Worm (Caenorhabditis elegans): ENCODE measurements around the gene ascc-1.

Gene ascc-1

DNA sequence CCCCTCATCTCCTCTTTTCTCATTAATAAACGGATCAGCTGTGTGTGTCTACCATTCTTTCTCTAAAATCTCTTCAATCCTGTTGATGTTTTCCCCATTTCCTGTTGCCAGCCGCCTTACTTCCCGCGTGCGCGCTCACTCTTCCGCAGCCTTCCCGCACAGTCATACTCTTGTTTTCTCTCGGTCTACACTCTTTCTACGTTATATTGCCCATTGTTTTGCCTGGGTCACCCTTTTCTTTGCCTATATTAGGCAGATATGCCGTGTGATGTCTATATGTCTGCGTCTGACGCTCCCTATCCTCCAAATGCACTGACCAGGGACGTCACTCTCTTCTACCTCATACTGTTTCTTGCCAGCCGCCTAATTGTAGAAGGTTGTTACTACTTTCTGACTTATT, 8.9 kb downstream of the ascc-1 start:
- TF ChIP-seq rbr-2 (tag; optimal IDR thresholded peaks at IDR 0.05) (peak; percentile 28), ceh-62 (tag; optimal IDR thresholded peaks at IDR 0.05) (no peak), mep-1 (tag; optimal IDR thresholded peaks at IDR 0.05) (peak; percentile 38), unc-62 (GFP tag; optimal IDR thresholded peaks at IDR 0.05 in 1 of 2) (peak in 1 of 2 experiments; percentile 57), unc-62 (tag; optimal IDR thresholded peaks at IDR 0.05) (no peak), madf-9 (GFP tag; conservative IDR thresholded peaks at IDR 0.05) (peak; percentile 71), mdl-1 (tag; optimal IDR thresholded peaks at IDR 0.05) (peak; percentile 27 to 84), ZK546.5 (tag; optimal IDR thresholded peaks at IDR 0.05) (no peak), pha-4 (GFP tag; IDR thresholded peaks at IDR 0.05) (no peak), pha-4 (tag; optimal IDR thresholded peaks at IDR 0.05) (no peak), fos-1 (tag; optimal IDR thresholded peaks at IDR 0.05) (no peak), nhr-25 (tag; optimal IDR thresholded peaks at IDR 0.05; ENCODE audit: borderline replicate concordance, insufficient read depth) (peak; percentile 48), daf-12 (tag; optimal IDR thresholded peaks at IDR 0.05) (no peak), hlh-30 (tag; optimal IDR thresholded peaks at IDR 0.05; ENCODE audit: insufficient read depth) (peak; percentile 86), hmg-1.1 (GFP tag; IDR thresholded peaks at IDR 0.05) (peak; percentile 29; the same call in 1 of the 2 replicates), daf-16 (GFP tag; optimal IDR thresholded peaks at IDR 0.05) (no peak), daf-16 (tag; optimal IDR thresholded peaks at IDR 0.05) (peak; percentile 19), nhr-6 (tag; optimal IDR thresholded peaks at IDR 0.05) (peak; percentile 17), aha-1 (tag) (peak; percentile 86), spr-1 (tag; optimal IDR thresholded peaks at IDR 0.05) (peak; percentile 45), lin-13 (GFP tag; optimal IDR thresholded peaks at IDR 0.05) (no peak), mxl-3 (GFP tag; optimal IDR thresholded peaks at IDR 0.05) (peak; percentile 82), nhr-48 (tag; optimal IDR thresholded peaks at IDR 0.05) (peak; percentile 44), nhr-11 (tag; optimal IDR thresholded peaks at IDR 0.05) (peak; percentile 2), nhr-28 (tag; optimal IDR thresholded peaks at IDR 0.05) (peak; percentile 51), zag-1 (tag; optimal IDR thresholded peaks at IDR 0.05) (no peak), hlh-11 (tag; optimal IDR thresholded peaks at IDR 0.05) (peak; percentile 82), dmd-8 (GFP tag; IDR thresholded peaks at IDR 0.05) (no peak), arid-1 (GFP tag; conservative IDR thresholded peaks at IDR 0.05) (0 out of 2 replicates have a peak, but pooled peaks have one; percentile 21), lin-38 (GFP tag; IDR thresholded peaks at IDR 0.05) (no peak), dve-1 (tag; optimal IDR thresholded peaks at IDR 0.05; ENCODE audit: insufficient read depth) (peak; percentile 43)

- peak; percentile 65 for TF ChIP-seq nhr-28 (tag; optimal IDR thresholded peaks at IDR 0.05)
- peak; percentile 79 for TF ChIP-seq pqm-1 (tag; optimal IDR thresholded peaks at IDR 0.05)
- TF ChIP-seq Y105C5A.15 (GFP tag; IDR thresholded peaks at IDR 0.05), result no peak
- TF ChIP-seq nhr-10 (tag; optimal IDR thresholded peaks at IDR 0.05), result no peak
- TF ChIP-seq unc-62 (GFP tag; optimal IDR thresholded peaks at IDR 0.05 in 1 of 2), result peak in 1 of 2 experiments; percentile 86
- no peak for TF ChIP-seq unc-62 (tag; optimal IDR thresholded peaks at IDR 0.05)
Observed at ce11 chrII:67663-68062, 10.2 kb downstream of the ascc-1 start.

DNA sequence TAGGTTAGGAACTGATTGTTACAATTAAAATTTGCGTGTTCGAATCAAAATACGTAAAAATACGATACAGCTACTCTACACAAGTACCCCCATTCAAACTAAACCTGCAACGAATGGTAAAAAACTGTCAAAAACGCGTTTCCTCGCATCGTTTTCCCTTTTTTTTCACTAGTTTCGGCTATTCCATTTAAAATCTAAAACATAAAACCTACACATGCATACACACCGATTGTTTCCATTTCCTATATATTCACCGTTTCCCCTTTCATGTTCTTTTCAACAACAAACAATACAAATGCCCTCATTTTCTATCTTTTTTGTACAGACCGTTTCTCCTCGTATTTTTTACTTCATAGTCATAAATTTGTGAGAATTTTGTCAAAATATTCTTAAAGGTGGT, 11.3 kb downstream of the ascc-1 start:
- TF ChIP-seq aha-1 (tag) (peak; percentile 77), sdz-12 (GFP tag; optimal IDR thresholded peaks at IDR 0.05) (no peak)

DNA sequence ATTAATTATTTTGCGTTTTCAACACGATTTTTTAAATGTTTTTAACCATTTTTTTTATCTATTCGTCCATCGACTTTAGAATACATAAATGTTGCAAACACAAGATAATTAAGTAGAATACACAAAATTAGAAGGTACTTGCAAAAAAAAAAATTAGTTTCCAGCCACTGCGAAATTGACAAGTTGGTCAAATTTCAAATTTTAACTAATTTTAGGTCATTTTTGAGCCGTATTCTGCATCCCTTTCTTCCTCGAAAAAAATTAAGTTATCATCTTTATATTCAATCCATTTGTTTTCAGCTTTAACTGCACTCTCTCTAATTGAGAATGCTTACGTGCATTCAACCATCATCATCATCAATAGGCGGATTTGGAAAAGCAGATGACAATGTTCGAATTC, 11.9 kb downstream of the ascc-1 start, which contains the start of gene egl-26:
egl-26 (plus strand) TSS at position 301 of the 400 bp plus-strand sequence.
- TF ChIP-seq unc-62 (GFP tag; optimal IDR thresholded peaks at IDR 0.05 in 1 of 2) (peak in 1 of 2 experiments; percentile 77), unc-62 (tag; optimal IDR thresholded peaks at IDR 0.05) (no peak), F37D6.2 (tag; optimal IDR thresholded peaks at IDR 0.05) (no peak)

Data from whole organism, L4 larva.